Fruit fly (Drosophila melanogaster) whole organism, prepupa: ENCODE data around the gene mask.
A peak's percentile ranks its signal among the peaks of the same experiment; 100 is the strongest.

Experiments
- CG10631 ChIP-seq: fragments of 200-800 bp; sonication (Bioruptor generic); optimal IDR thresholded peaks from 2 replicates; lab custom pipeline; 2016; ENCODE audit warnings: missing biosample characterization, missing genetic modification characterization
- CG10669 ChIP-seq: fragments of 200-800 bp; sonication (Bioruptor generic); optimal IDR thresholded peaks from 3 replicates; lab custom pipeline; 2018; ENCODE audit warnings: missing biosample characterization, mild to moderate bottlenecking, missing genetic modification characterization, moderate library complexity
- CG11294 ChIP-seq: fragments of 200-800 bp; sonication (Bioruptor generic); IDR thresholded peaks from 2 replicates; pipeline ENCODE4 v1.3.6; 2022; ENCODE audit warnings: missing biosample characterization, missing genetic modification characterization
- CG11762 ChIP-seq: fragments of 200-800 bp; sonication (Bioruptor generic); optimal IDR thresholded peaks from 3 replicates; lab custom pipeline; 2016; ENCODE audit warnings: missing biosample characterization, missing genetic modification characterization; ENCODE audit not compliant: insufficient read depth
- CG11902 ChIP-seq: fragments of 200-800 bp; sonication (Bioruptor generic); optimal IDR thresholded peaks from 3 replicates; lab custom pipeline; 2016; ENCODE audit warnings: missing biosample characterization, missing genetic modification characterization
- CG15336 ChIP-seq: fragments of 200-800 bp; sonication (Bioruptor generic); IDR thresholded peaks from 2 replicates; pipeline ENCODE4 v1.3.6; 2022; ENCODE audit warnings: missing biosample characterization, missing genetic modification characterization
- CG1621 ChIP-seq: fragments of 200-800 bp; sonication (Bioruptor generic); optimal IDR thresholded peaks from 3 replicates; lab custom pipeline; 2018; ENCODE audit warnings: missing biosample characterization, mild to moderate bottlenecking, missing genetic modification characterization
- CG16779 ChIP-seq: fragments of 200-800 bp; sonication (Bioruptor generic); optimal IDR thresholded peaks from 3 replicates; lab custom pipeline; 2017; ENCODE audit warnings: missing biosample characterization, mild to moderate bottlenecking, missing genetic modification characterization
- CG3032 ChIP-seq: fragments of 200-800 bp; optimal IDR thresholded peaks from 2 replicates; lab custom pipeline; 2019; ENCODE audit warnings: missing biosample characterization, mild to moderate bottlenecking, missing genetic modification characterization, moderate library complexity
- CG31627 ChIP-seq: fragments of 200-800 bp; sonication (Bioruptor generic); optimal IDR thresholded peaks from 3 replicates; lab custom pipeline; 2016; ENCODE audit warnings: missing biosample characterization, missing genetic modification characterization
- CG32006 ChIP-seq: fragments of 200-800 bp; sonication (Bioruptor generic); optimal IDR thresholded peaks from 3 replicates; lab custom pipeline; 2017; ENCODE audit warnings: missing biosample characterization, mild to moderate bottlenecking, missing genetic modification characterization
- CG34406 ChIP-seq: fragments of 200-800 bp; sonication (Bioruptor generic); optimal IDR thresholded peaks from 3 replicates; lab custom pipeline; 2016; ENCODE audit warnings: missing biosample characterization, missing genetic modification characterization
- CG3919 ChIP-seq: fragments of 200-800 bp; sonication (Bioruptor generic); optimal IDR thresholded peaks from 3 replicates; lab custom pipeline; 2016; ENCODE audit warnings: missing biosample characterization, missing genetic modification characterization
- CG4318 ChIP-seq: fragments of 200-800 bp; sonication (Bioruptor generic); optimal IDR thresholded peaks from 3 replicates; lab custom pipeline; 2017; ENCODE audit warnings: missing biosample characterization, mild to moderate bottlenecking, missing genetic modification characterization
- CG6163 ChIP-seq: fragments of 200-800 bp; sonication (Bioruptor generic); IDR thresholded peaks from 3 replicates; pipeline ENCODE4 v1.3.6; 2022; ENCODE audit warnings: missing biosample characterization, missing genetic modification characterization
- CG6276 ChIP-seq: fragments of 200-800 bp; sonication (Bioruptor generic); optimal IDR thresholded peaks from 2 replicates; lab custom pipeline; 2017; ENCODE audit warnings: missing biosample characterization, mild to moderate bottlenecking, missing genetic modification characterization
- CG6792 ChIP-seq: fragments of 200-800 bp; sonication (Bioruptor generic); optimal IDR thresholded peaks from 3 replicates; lab custom pipeline; 2016; ENCODE audit warnings: missing biosample characterization, missing genetic modification characterization
- CG6808 ChIP-seq: fragments of 200-800 bp; sonication (Bioruptor generic); optimal IDR thresholded peaks from 3 replicates; lab custom pipeline; 2017; ENCODE audit warnings: missing biosample characterization, missing genetic modification characterization, mild to moderate bottlenecking, moderate library complexity, missing genetic modification reagents
- CG6854 ChIP-seq: fragments of 200-800 bp; sonication (Bioruptor generic); optimal IDR thresholded peaks from 2 replicates; lab custom pipeline; 2017; ENCODE audit warnings: missing biosample characterization, mild to moderate bottlenecking, missing genetic modification characterization
- CG8119 ChIP-seq: fragments of 200-800 bp; sonication (Bioruptor generic); IDR thresholded peaks from 3 replicates; pipeline ENCODE4 v1.3.6; 2022; ENCODE audit warnings: missing biosample characterization, missing genetic modification characterization
- CG8632 ChIP-seq: fragments of 200-800 bp; sonication (Bioruptor generic); optimal IDR thresholded peaks from 3 replicates; lab custom pipeline; 2016; ENCODE audit warnings: missing biosample characterization, missing genetic modification characterization
- CG9139 ChIP-seq: fragments of 200-800 bp; sonication (Bioruptor generic); optimal IDR thresholded peaks from 3 replicates; lab custom pipeline; 2017; ENCODE audit warnings: missing biosample characterization, mild to moderate bottlenecking, missing genetic modification characterization
- Eip78C ChIP-seq: fragments of 200-800 bp; sonication (Bioruptor generic); peaks from one replicate; lab custom pipeline; 2016; ENCODE audit warnings: missing biosample characterization, missing genetic modification characterization
- Eip93F ChIP-seq: fragments of 200-800 bp; sonication (Bioruptor generic); optimal IDR thresholded peaks from 2 replicates; lab custom pipeline; 2016; ENCODE audit warnings: missing biosample characterization, mild to moderate bottlenecking, missing genetic modification characterization
- Ets21C ChIP-seq: fragments of 200-800 bp; sonication (Bioruptor generic); optimal IDR thresholded peaks from 3 replicates; lab custom pipeline; 2016; ENCODE audit warnings: missing biosample characterization, missing genetic modification characterization
- Hr38 ChIP-seq: sonication (Bioruptor generic); optimal IDR thresholded peaks from 2 replicates; lab custom pipeline; 2016; ENCODE audit warnings: missing biosample characterization, missing genetic modification characterization
- Hr4 ChIP-seq: fragments of 200-800 bp; sonication (Bioruptor generic); optimal IDR thresholded peaks from 3 replicates; lab custom pipeline; 2016; ENCODE audit warnings: missing biosample characterization, missing genetic modification characterization
- Lpt ChIP-seq: fragments of 200-800 bp; sonication (Bioruptor generic); optimal IDR thresholded peaks from 3 replicates; lab custom pipeline; 2016; ENCODE audit warnings: missing biosample characterization, missing genetic modification characterization
- Met ChIP-seq: fragments of 200-800 bp; sonication (Bioruptor generic); optimal IDR thresholded peaks from 3 replicates; lab custom pipeline; 2016; ENCODE audit warnings: missing biosample characterization, missing genetic modification characterization
- OdsH ChIP-seq: fragments of 200-800 bp; sonication (Bioruptor generic); optimal IDR thresholded peaks from 3 replicates; lab custom pipeline; 2016; ENCODE audit warnings: missing biosample characterization, missing genetic modification characterization
- Smox ChIP-seq: fragments of 200-800 bp; sonication (Bioruptor generic); optimal IDR thresholded peaks from 3 replicates; lab custom pipeline; 2016; ENCODE audit warnings: missing biosample characterization, missing genetic modification characterization
- Sox102F ChIP-seq: fragments of 200-800 bp; sonication (Bioruptor generic); optimal IDR thresholded peaks from 2 replicates; lab custom pipeline; 2016; ENCODE audit warnings: missing biosample characterization, mild to moderate bottlenecking, missing genetic modification characterization
- Sox14 ChIP-seq: fragments of 200-800 bp; sonication (Bioruptor generic); optimal IDR thresholded peaks from 3 replicates; lab custom pipeline; 2016; ENCODE audit warnings: missing biosample characterization, missing genetic modification characterization
- achi ChIP-seq: fragments of 200-800 bp; sonication (Bioruptor generic); optimal IDR thresholded peaks from 3 replicates; lab custom pipeline; 2016; ENCODE audit warnings: missing biosample characterization, missing genetic modification characterization
- acj6 ChIP-seq: fragments of 200-800 bp; sonication (Bioruptor generic); optimal IDR thresholded peaks from 3 replicates; lab custom pipeline; 2016; ENCODE audit warnings: missing biosample characterization, missing genetic modification characterization
- cyc ChIP-seq: fragments of 200-800 bp; sonication (Bioruptor generic); optimal IDR thresholded peaks from 3 replicates; lab custom pipeline; 2016; ENCODE audit warnings: missing biosample characterization, missing genetic modification characterization
- dac ChIP-seq: fragments of 200-800 bp; sonication (Bioruptor generic); optimal IDR thresholded peaks from 2 replicates; lab custom pipeline; 2017; ENCODE audit warnings: missing biosample characterization, mild to moderate bottlenecking, missing genetic modification characterization
- dsx ChIP-seq: fragments of 200-800 bp; optimal IDR thresholded peaks from 3 replicates; lab custom pipeline; 2019; ENCODE audit warnings: missing biosample characterization, mild to moderate bottlenecking, missing genetic modification characterization, moderate library complexity; ENCODE audit not compliant: poor library complexity, severe bottlenecking
- esn ChIP-seq: fragments of 200-800 bp; sonication (Bioruptor generic); optimal IDR thresholded peaks from 2 replicates; lab custom pipeline; 2016; ENCODE audit warnings: missing biosample characterization, mild to moderate bottlenecking, missing genetic modification characterization, moderate library complexity
- fd59A ChIP-seq: fragments of 200-800 bp; sonication (Bioruptor generic); optimal IDR thresholded peaks from 2 replicates; lab custom pipeline; 2017; ENCODE audit warnings: missing biosample characterization, mild to moderate bottlenecking, missing genetic modification characterization, missing genetic modification reagents
- fd85E ChIP-seq: fragments of 200-800 bp; sonication (Bioruptor generic); optimal IDR thresholded peaks from 3 replicates; lab custom pipeline; 2016; ENCODE audit warnings: missing biosample characterization, missing genetic modification characterization
- lz ChIP-seq: fragments of 200-800 bp; sonication (Bioruptor generic); optimal IDR thresholded peaks from 3 replicates; lab custom pipeline; 2016; ENCODE audit warnings: missing biosample characterization, missing genetic modification characterization
- net ChIP-seq: fragments of 200-800 bp; sonication (Bioruptor generic); optimal IDR thresholded peaks from 3 replicates; lab custom pipeline; 2016; ENCODE audit warnings: missing biosample characterization, missing genetic modification characterization
- pdm3 ChIP-seq: fragments of 200-800 bp; sonication (Bioruptor generic); optimal IDR thresholded peaks from 3 replicates; lab custom pipeline; 2016; ENCODE audit warnings: missing biosample characterization, missing genetic modification characterization
- salr ChIP-seq, 2 experiments: fragments of 200-800 bp; sonication (Bioruptor generic); optimal IDR thresholded peaks; 3 replicates each; lab custom pipeline; 2016 to 2018; ENCODE audit warnings: missing biosample characterization in 2 of 2, missing genetic modification characterization in 2 of 2, mild to moderate bottlenecking in 1 of 2
- spab ChIP-seq: fragments of 200-800 bp; sonication (Bioruptor generic); optimal IDR thresholded peaks from 2 replicates; lab custom pipeline; 2017; ENCODE audit warnings: missing biosample characterization, mild to moderate bottlenecking, missing genetic modification characterization, missing genetic modification reagents
- ss ChIP-seq, 2 experiments: fragments of 200-800 bp; sonication (Bioruptor generic); optimal IDR thresholded peaks; 2 replicates in 1 of 2; 3 replicates in 1 of 2; lab custom pipeline; 2017 to 2018; ENCODE audit warnings: mild to moderate bottlenecking in 2 of 2, missing biosample characterization in 2 of 2, missing genetic modification characterization in 2 of 2, moderate library complexity in 1 of 2
- svp ChIP-seq: fragments of 200-800 bp; sonication (Bioruptor generic); peaks from one replicate; lab custom pipeline; 2016; ENCODE audit warnings: missing biosample characterization, missing genetic modification characterization
- topi ChIP-seq: fragments of 200-800 bp; sonication (Bioruptor generic); optimal IDR thresholded peaks from 3 replicates; lab custom pipeline; 2016; ENCODE audit warnings: missing biosample characterization, missing genetic modification characterization
- vri ChIP-seq: fragments of 200-800 bp; sonication (Bioruptor generic); optimal IDR thresholded peaks from 3 replicates; lab custom pipeline; 2016; ENCODE audit warnings: missing biosample characterization, mild to moderate bottlenecking, missing genetic modification characterization

Gene mask

dm6 chr3R:24297444-24298146, 67.2 kb downstream of the mask start:
- TF ChIP-seq CG11902 (GFP tag; lab: Kevin White, UChicago) (no peak), CG9139 (no peak), CG15336 (GFP tag; lab: Robert Waterston, UW) (no peak), CG31627 (no peak), CG3032 (tag; lab: Kevin White, UChicago) (no peak), salr (GFP tag; optimal IDR thresholded peaks at IDR 0.05; lab: Kevin White, UChicago) (no peak), CG16779 (tag; lab: Kevin White, UChicago) (no peak), Hr38 (no peak)

DNA sequence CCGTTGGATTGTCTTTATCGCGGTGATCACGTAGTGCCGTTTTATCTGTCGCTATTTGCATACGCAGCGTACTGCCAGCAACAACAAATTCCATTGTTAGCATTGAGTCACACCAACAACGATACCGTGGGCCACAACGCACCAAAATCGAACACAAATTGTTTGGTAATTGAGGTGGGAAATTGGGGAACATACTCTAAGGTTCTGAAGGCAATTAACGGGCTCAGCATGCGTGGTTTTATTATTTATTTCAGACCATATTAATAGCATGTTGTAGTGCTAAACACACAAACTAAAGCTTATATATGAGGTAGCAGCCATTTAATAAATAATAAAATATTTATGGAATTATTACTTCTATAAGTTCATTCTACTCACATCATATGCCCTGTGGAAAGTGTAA, 68.2 kb downstream of the mask start:
- TF ChIP-seq Hr4 (GFP tag; lab: Kevin White, UChicago) (peak; percentile 14), net (GFP tag; lab: Kevin White, UChicago) (peak; percentile 37), ss (GFP tag; optimal IDR thresholded peaks at IDR 0.05; lab: Kevin White, UChicago) (peak in 1 of 2 experiments; percentile 31), CG32006 (peak; percentile 44), spab (no peak), CG31627 (peak; percentile 40), esn (GFP tag; lab: Kevin White, UChicago) (peak; percentile 66), CG3919 (GFP tag; lab: Kevin White, UChicago) (peak; percentile 39), fd85E (no peak), svp (no peak), CG11294 (GFP tag; lab: Robert Waterston, UW) (no peak), CG6792 (GFP tag; lab: Kevin White, UChicago) (no peak), dsx (GFP tag; lab: Kevin White, UChicago) (no peak), Sox102F (GFP tag; lab: Kevin White, UChicago) (peak; percentile 75), acj6 (peak; percentile 51), CG34406 (GFP tag; lab: Kevin White, UChicago) (peak; percentile 30), CG8632 (GFP tag; lab: Kevin White, UChicago) (peak; percentile 11), Ets21C (GFP tag; lab: Kevin White, UChicago) (no peak), Eip78C (GFP tag; lab: Kevin White, UChicago) (peak; percentile 84), topi (GFP tag; lab: Kevin White, UChicago) (peak; percentile 50), Met (GFP tag; lab: Kevin White, UChicago) (peak; percentile 54), pdm3 (GFP tag; lab: Kevin White, UChicago) (peak; percentile 32), CG6808 (peak; percentile 31), achi (GFP tag; lab: Kevin White, UChicago) (peak; percentile 45), cyc (GFP tag; lab: Kevin White, UChicago) (peak; percentile 43), lz (peak; percentile 34), CG11762 (GFP tag; lab: Kevin White, UChicago) (peak; percentile 7), CG6276 (GFP tag; lab: Kevin White, UChicago) (no peak), CG1621 (tag; lab: Kevin White, UChicago) (no peak), Lpt (GFP tag; lab: Kevin White, UChicago) (no peak), CG8119 (GFP tag; lab: Robert Waterston, UW) (no peak), CG6854 (GFP tag; lab: Kevin White, UChicago) (no peak), Sox14 (GFP tag; lab: Kevin White, UChicago) (peak; percentile 34), CG4318 (peak; percentile 14), CG3032 (tag; lab: Kevin White, UChicago) (peak; percentile 19), CG10669 (GFP tag; lab: Kevin White, UChicago) (peak; percentile 40), dac (no peak), Eip93F (GFP tag; lab: Kevin White, UChicago) (no peak), fd59A (GFP tag; lab: Kevin White, UChicago) (peak; percentile 2), OdsH (peak; percentile 39), Smox (GFP tag; lab: Kevin White, UChicago) (peak; percentile 53), CG10631 (GFP tag; lab: Kevin White, UChicago) (peak; percentile 18), vri (GFP tag; lab: Kevin White, UChicago) (peak; percentile 34), CG6163 (GFP tag; lab: Robert Waterston, UW) (no peak; the same call in 2 of the 3 replicates)
